Worm (Caenorhabditis elegans) whole organism, L3 larva: ENCODE measurements around the gene fbxa-72.
A peak's percentile ranks its signal among the peaks of the same experiment; 100 is the strongest.

Source experiments
- R02D3.7 ChIP-seq: fragments of 150-350 bp; optimal IDR thresholded peaks from 2 replicates; lab custom pipeline; 2014; ENCODE audit warnings: missing biosample characterization, missing genetic modification characterization
- ZK546.5 ChIP-seq: sonication (generic microtip); optimal IDR thresholded peaks from 2 replicates; lab custom pipeline; 2017; ENCODE audit warnings: missing biosample characterization, missing genetic modification characterization
- aly-2 ChIP-seq: fragments of 150-350 bp; optimal IDR thresholded peaks from 2 replicates; lab custom pipeline; 2014; ENCODE audit warnings: missing biosample characterization, missing genetic modification characterization
- ama-1 ChIP-seq: fragments of 150-350 bp; optimal IDR thresholded peaks from 2 replicates; lab custom pipeline; 2018
- ceh-16 ChIP-seq: sonication (generic microtip); optimal IDR thresholded peaks from 2 replicates; lab custom pipeline; 2017; ENCODE audit warnings: missing biosample characterization, missing genetic modification characterization
- ceh-28 ChIP-seq: fragments of 150-350 bp; optimal IDR thresholded peaks from 2 replicates; lab custom pipeline; 2014; ENCODE audit warnings: missing biosample characterization, missing genetic modification reagents, missing genetic modification characterization
- ceh-82 ChIP-seq: fragments of 150-350 bp; optimal IDR thresholded peaks from 2 replicates; lab custom pipeline; 2014; ENCODE audit warnings: missing biosample characterization, missing genetic modification characterization
- ceh-9 ChIP-seq: sonication (generic microtip); optimal IDR thresholded peaks from 2 replicates; lab custom pipeline; 2018; ENCODE audit warnings: missing biosample characterization, missing genetic modification characterization
- daf-12 ChIP-seq: fragments of 150-350 bp; optimal IDR thresholded peaks from 2 replicates; lab custom pipeline; 2014; ENCODE audit warnings: missing biosample characterization, missing genetic modification reagents, missing genetic modification characterization
- egl-27 ChIP-seq: sonication (generic microtip); optimal IDR thresholded peaks from 4 replicates; lab custom pipeline; 2017; ENCODE audit warnings: missing biosample characterization, missing genetic modification reagents, missing genetic modification characterization
- egl-5 ChIP-seq: fragments of 150-350 bp; optimal IDR thresholded peaks from 2 replicates; lab custom pipeline; 2017; ENCODE audit warnings: missing biosample characterization, missing genetic modification reagents, missing genetic modification characterization, inconsistent platforms
- elt-1 ChIP-seq: fragments of 150-350 bp; optimal IDR thresholded peaks from 2 replicates; lab custom pipeline; 2014; ENCODE audit warnings: missing biosample characterization, missing genetic modification characterization
- elt-2 ChIP-seq: sonication (generic microtip); optimal IDR thresholded peaks from 2 replicates; lab custom pipeline; 2016; ENCODE audit warnings: missing genetic modification reagents, mild to moderate bottlenecking, missing genetic modification characterization, missing compliant biosample characterization
- elt-3 ChIP-seq, 3 experiments: fragments of 150-350 bp in 1 of 3; sonication (generic microtip) in 2 of 3; optimal IDR thresholded peaks; 2 replicates in 2 of 3; 4 replicates in 1 of 3; lab custom pipeline; 2014 to 2017; ENCODE audit warnings: missing biosample characterization in 3 of 3, missing genetic modification characterization in 3 of 3
- eor-1 ChIP-seq, 2 experiments: fragments of 150-350 bp; optimal IDR thresholded peaks; 2 replicates each; lab custom pipeline; 2014 to 2018; ENCODE audit warnings: missing biosample characterization in 2 of 2, missing genetic modification characterization in 2 of 2
- fkh-10 ChIP-seq: sonication (generic microtip); optimal IDR thresholded peaks from 2 replicates; lab custom pipeline; 2017; ENCODE audit warnings: missing biosample characterization, missing genetic modification reagents, missing genetic modification characterization
- fkh-2 ChIP-seq: fragments of 150-350 bp; optimal IDR thresholded peaks from 2 replicates; lab custom pipeline; 2014; ENCODE audit warnings: missing biosample characterization, missing genetic modification reagents, missing genetic modification characterization
- fos-1 ChIP-seq: fragments of 150-350 bp; optimal IDR thresholded peaks from 2 replicates; lab custom pipeline; 2014; ENCODE audit warnings: missing biosample characterization, missing genetic modification characterization
- hmg-11 ChIP-seq: sonication (generic microtip); optimal IDR thresholded peaks from 2 replicates; lab custom pipeline; 2016; ENCODE audit warnings: missing genetic modification characterization, missing compliant biosample characterization
- jun-1 ChIP-seq: fragments of 150-350 bp; optimal IDR thresholded peaks from 2 replicates; lab custom pipeline; 2014; ENCODE audit warnings: missing biosample characterization, missing genetic modification reagents, missing genetic modification characterization
- lin-15B ChIP-seq: fragments of 150-350 bp; optimal IDR thresholded peaks from 2 replicates; lab custom pipeline; 2014; ENCODE audit warnings: missing biosample characterization, missing genetic modification characterization
- lin-39 ChIP-seq: fragments of 150-350 bp; optimal IDR thresholded peaks from 2 replicates; lab custom pipeline; 2018; ENCODE audit warnings: missing biosample characterization, missing genetic modification reagents, missing genetic modification characterization
- lsy-12 ChIP-seq: sonication (generic microtip); optimal IDR thresholded peaks from 2 replicates; lab custom pipeline; 2016; ENCODE audit warnings: mild to moderate bottlenecking, missing genetic modification characterization, missing compliant biosample characterization
- mdl-1 ChIP-seq: fragments of 150-350 bp; optimal IDR thresholded peaks from 2 replicates; lab custom pipeline; 2014; ENCODE audit warnings: missing biosample characterization, missing genetic modification characterization
- mml-1 ChIP-seq: fragments of 150-350 bp; sonication (generic microtip); optimal IDR thresholded peaks from 3 replicates; lab custom pipeline; 2014; ENCODE audit warnings: missing biosample characterization, missing genetic modification characterization
- nfya-1 ChIP-seq: sonication (generic microtip); optimal IDR thresholded peaks from 2 replicates; lab custom pipeline; 2017; ENCODE audit warnings: missing genetic modification characterization, mild to moderate bottlenecking, missing compliant biosample characterization, antibody characterized with exemption, moderate library complexity; ENCODE audit not compliant: insufficient read depth
- nhr-11 ChIP-seq: fragments of 150-350 bp; optimal IDR thresholded peaks from 2 replicates; lab custom pipeline; 2014; ENCODE audit warnings: missing biosample characterization, missing genetic modification characterization
- nhr-12 ChIP-seq: fragments of 150-350 bp; optimal IDR thresholded peaks from 2 replicates; lab custom pipeline; 2014; ENCODE audit warnings: missing biosample characterization, missing genetic modification characterization
- nhr-23 ChIP-seq: fragments of 150-350 bp; optimal IDR thresholded peaks from 2 replicates; lab custom pipeline; 2014; ENCODE audit warnings: missing biosample characterization, missing genetic modification reagents, missing genetic modification characterization
- nhr-237 ChIP-seq: fragments of 150-350 bp; optimal IDR thresholded peaks from 2 replicates; lab custom pipeline; 2014; ENCODE audit warnings: missing biosample characterization, missing genetic modification characterization
- nhr-25 ChIP-seq: sonication (generic microtip); optimal IDR thresholded peaks from 2 replicates; lab custom pipeline; 2017; ENCODE audit warnings: missing biosample characterization, missing genetic modification characterization
- nhr-28 ChIP-seq: fragments of 150-350 bp; optimal IDR thresholded peaks from 2 replicates; lab custom pipeline; 2014; ENCODE audit warnings: missing biosample characterization, missing genetic modification characterization
- nhr-43 ChIP-seq: sonication (generic microtip); optimal IDR thresholded peaks from 2 replicates; lab custom pipeline; 2016; ENCODE audit warnings: mild to moderate bottlenecking, missing genetic modification characterization, missing compliant biosample characterization; ENCODE audit not compliant: poor library complexity, severe bottlenecking
- nhr-67 ChIP-seq: fragments of 150-350 bp; optimal IDR thresholded peaks from 2 replicates; lab custom pipeline; 2014; ENCODE audit warnings: missing biosample characterization, missing genetic modification characterization
- nhr-76 ChIP-seq: fragments of 150-350 bp; sonication (generic microtip); optimal IDR thresholded peaks from 5 replicates; lab custom pipeline; 2014; ENCODE audit warnings: missing biosample characterization, missing genetic modification characterization
- nhr-77 ChIP-seq: fragments of 150-350 bp; optimal IDR thresholded peaks from 2 replicates; lab custom pipeline; 2014; ENCODE audit warnings: missing biosample characterization, missing genetic modification characterization
- pha-4 ChIP-seq: fragments of 150-350 bp; optimal IDR thresholded peaks from 2 replicates; lab custom pipeline; 2014; ENCODE audit warnings: missing biosample characterization, missing genetic modification reagents, missing genetic modification characterization
- pqm-1 ChIP-seq: fragments of 150-350 bp; optimal IDR thresholded peaks from 2 replicates; lab custom pipeline; 2017; ENCODE audit warnings: missing biosample characterization, missing genetic modification characterization, inconsistent platforms
- sea-2 ChIP-seq: fragments of 150-350 bp; sonication (generic microtip); optimal IDR thresholded peaks from 4 replicates; lab custom pipeline; 2014; ENCODE audit warnings: missing biosample characterization, missing genetic modification reagents, missing genetic modification characterization
- skn-1 ChIP-seq: fragments of 150-350 bp; optimal IDR thresholded peaks from 2 replicates; lab custom pipeline; 2014; ENCODE audit warnings: missing biosample characterization, missing genetic modification characterization
- snpc-4 ChIP-seq: fragments of 150-350 bp; optimal IDR thresholded peaks from 2 replicates; lab custom pipeline; 2014; ENCODE audit warnings: missing biosample characterization, missing genetic modification characterization
- tbx-2 ChIP-seq: sonication (generic microtip); optimal IDR thresholded peaks from 2 replicates; lab custom pipeline; 2016; ENCODE audit warnings: mild to moderate bottlenecking, missing genetic modification characterization, missing compliant biosample characterization
- unc-39 ChIP-seq: sonication (generic microtip); optimal IDR thresholded peaks from 4 replicates; lab custom pipeline; 2017; ENCODE audit warnings: missing biosample characterization, missing genetic modification characterization
- unc-62 ChIP-seq: fragments of 150-350 bp; sonication (generic microtip); optimal IDR thresholded peaks from 4 replicates; lab custom pipeline; 2014; ENCODE audit warnings: missing biosample characterization, missing genetic modification reagents, missing genetic modification characterization
- zag-1 ChIP-seq: fragments of 150-350 bp; optimal IDR thresholded peaks from 2 replicates; lab custom pipeline; 2014; ENCODE audit warnings: missing biosample characterization, missing genetic modification characterization
- ztf-11 ChIP-seq: fragments of 150-350 bp; optimal IDR thresholded peaks from 2 replicates; lab custom pipeline; 2014; ENCODE audit warnings: missing biosample characterization, missing genetic modification characterization
- ztf-4 ChIP-seq: fragments of 150-350 bp; optimal IDR thresholded peaks from 2 replicates; lab custom pipeline; 2014; ENCODE audit warnings: missing biosample characterization, missing genetic modification characterization

fbxa-72 gene

ce11 chrV:635630-636029, 40.9 kb downstream of the fbxa-72 start:
- TF ChIP-seq fkh-10 (GFP tag; lab: Kevin White, UChicago) (no peak), ama-1 (no peak), nhr-23 (tag; lab: Kevin White, UChicago) (peak; percentile 40), mdl-1 (tag; lab: Kevin White, UChicago) (no peak), mml-1 (tag; lab: Kevin White, UChicago) (no peak), egl-5 (no peak), zag-1 (tag; lab: Kevin White, UChicago) (no peak), daf-12 (tag; lab: Kevin White, UChicago) (no peak), nhr-67 (tag; lab: Kevin White, UChicago) (no peak), nhr-11 (tag; lab: Kevin White, UChicago) (no peak), aly-2 (tag; lab: Kevin White, UChicago) (no peak), pqm-1 (tag; lab: Kevin White, UChicago) (peak; percentile 51), nhr-28 (tag; lab: Kevin White, UChicago) (no peak), nhr-77 (tag; lab: Kevin White, UChicago) (no peak), hmg-11 (no peak), elt-2 (tag; lab: Kevin White, UChicago) (peak; percentile 51), ZK546.5 (no peak), snpc-4 (tag; lab: Kevin White, UChicago) (peak; percentile 89), eor-1 (tag; optimal IDR thresholded peaks at IDR 0.05; lab: Kevin White, UChicago) (no peak), nhr-43 (no peak), nfya-1 (tag; lab: Kevin White, UChicago) (no peak), nhr-12 (tag; lab: Kevin White, UChicago) (no peak), R02D3.7 (tag; lab: Kevin White, UChicago) (no peak), fos-1 (no peak), tbx-2 (tag; lab: Kevin White, UChicago) (no peak), unc-62 (GFP tag; lab: Kevin White, UChicago) (no peak), elt-3 (tag; optimal IDR thresholded peaks at IDR 0.05; lab: Kevin White, UChicago) (no peak), jun-1 (tag; lab: Kevin White, UChicago) (no peak), ztf-4 (tag; lab: Kevin White, UChicago) (no peak), lsy-12 (tag; lab: Kevin White, UChicago) (no peak), lin-15B (no peak), unc-39 (tag; lab: Kevin White, UChicago) (no peak), skn-1 (tag; lab: Kevin White, UChicago) (no peak), ceh-16 (tag; lab: Kevin White, UChicago) (no peak), nhr-76 (no peak), ceh-9 (no peak), nhr-25 (tag; lab: Kevin White, UChicago) (peak; percentile 35), ceh-28 (tag; lab: Kevin White, UChicago) (no peak), pha-4 (tag; lab: Kevin White, UChicago) (peak; percentile 52), ztf-11 (tag; lab: Kevin White, UChicago) (no peak), fkh-2 (tag; lab: Kevin White, UChicago) (no peak), egl-27 (no peak), ceh-82 (tag; lab: Kevin White, UChicago) (no peak), elt-1 (tag; lab: Kevin White, UChicago) (no peak), nhr-237 (tag; lab: Kevin White, UChicago) (no peak), sea-2 (no peak), lin-39 (tag; lab: Kevin White, UChicago) (no peak)
- TF ChIP-seq, all 47 proteins: peak for 6

ce11 chrV:634855-635254, 41.7 kb downstream of the fbxa-72 start, which contains the start of gene F48G7.10:
Gene F48G7.10, minus strand, starts transcription at chrV:634955.
- TF ChIP-seq zag-1 (tag; lab: Kevin White, UChicago): no peak
- no peak for TF ChIP-seq nhr-43
- no peak for TF ChIP-seq nhr-237 (tag; lab: Kevin White, UChicago)
- no peak for TF ChIP-seq elt-1 (tag; lab: Kevin White, UChicago)
- no peak for TF ChIP-seq sea-2
- TF ChIP-seq ceh-9: no peak
- no peak for TF ChIP-seq unc-62 (GFP tag; lab: Kevin White, UChicago)
- no peak for TF ChIP-seq nhr-77 (tag; lab: Kevin White, UChicago)
- TF ChIP-seq elt-2 (tag; lab: Kevin White, UChicago): no peak
- no peak for TF ChIP-seq ztf-4 (tag; lab: Kevin White, UChicago)
- no peak for TF ChIP-seq nhr-76
- no peak for TF ChIP-seq lin-39 (tag; lab: Kevin White, UChicago)
- TF ChIP-seq aly-2 (tag; lab: Kevin White, UChicago): no peak
- TF ChIP-seq egl-5: no peak
- no peak for TF ChIP-seq nfya-1 (tag; lab: Kevin White, UChicago)
- TF ChIP-seq tbx-2 (tag; lab: Kevin White, UChicago): no peak
- no peak for TF ChIP-seq R02D3.7 (tag; lab: Kevin White, UChicago)
- TF ChIP-seq eor-1 (tag; optimal IDR thresholded peaks at IDR 0.05; lab: Kevin White, UChicago): no peak
- TF ChIP-seq daf-12 (tag; lab: Kevin White, UChicago): no peak
- TF ChIP-seq, all 47 proteins: peak for 0
